Worm (Caenorhabditis elegans): Measurements from ENCODE around the gene gcn-1.
A peak's percentile ranks its signal among the peaks of the same experiment; 100 is the strongest.

The gcn-1 gene

DNA sequence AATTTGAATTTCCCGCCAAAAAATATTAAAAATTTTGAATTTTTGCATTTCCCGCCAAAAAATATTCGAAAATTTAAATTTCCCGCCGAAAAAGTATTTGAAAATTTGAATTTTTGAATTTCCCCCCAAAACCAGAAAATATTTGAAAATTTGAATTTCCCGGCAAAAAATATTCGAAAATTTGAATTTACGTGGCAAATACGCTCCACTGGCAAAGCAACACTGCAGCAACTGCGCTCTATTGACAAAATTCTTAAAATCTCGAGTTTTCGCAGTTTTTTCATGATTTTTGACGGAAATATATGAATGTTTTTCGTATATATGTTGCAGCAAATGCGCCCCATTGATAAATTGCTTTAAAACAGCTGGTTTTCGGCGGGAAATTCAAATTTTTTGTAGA lies 40.4 kb upstream of the gcn-1 start:
- TF ChIP-seq lin-38 (GFP tag; IDR thresholded peaks at IDR 0.05) (peak; percentile 93), unc-130 (GFP tag; optimal IDR thresholded peaks at IDR 0.05) (peak; percentile 15), ctbp-1 (GFP tag; IDR thresholded peaks at IDR 0.05) (no peak), snpc-4 (tag; optimal IDR thresholded peaks at IDR 0.05) (no peak), Y48G9A.11 (GFP tag; IDR thresholded peaks at IDR 0.05) (no peak), nhr-28 (tag; optimal IDR thresholded peaks at IDR 0.05) (no peak), gei-8 (GFP tag; optimal IDR thresholded peaks at IDR 0.05) (no peak), php-3 (GFP tag; IDR thresholded peaks at IDR 0.05) (no peak)

DNA sequence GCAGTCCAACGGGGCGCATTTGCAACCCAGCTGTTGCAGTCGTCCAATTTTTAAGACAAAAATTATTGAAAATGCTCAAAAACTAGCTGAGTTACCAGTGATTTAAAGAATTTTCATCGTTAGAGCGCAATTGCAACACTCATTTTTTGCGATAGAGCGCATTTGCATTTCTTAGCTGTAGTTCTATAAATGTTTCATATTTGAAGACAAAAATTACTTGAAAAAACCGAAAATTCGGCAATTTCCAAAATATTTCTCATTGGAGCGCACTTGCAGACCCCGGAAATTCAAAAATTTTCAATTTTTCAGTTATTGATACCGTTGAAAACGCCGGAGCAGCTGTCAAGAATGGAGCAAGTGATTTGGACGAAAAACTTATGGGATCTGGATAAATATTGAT lies 39.7 kb upstream of the gcn-1 start:
- TF ChIP-seq D1046.2 (GFP tag; IDR thresholded peaks at IDR 0.05) (peak; percentile 3; the same call in 1 of the 2 replicates), lin-38 (GFP tag; IDR thresholded peaks at IDR 0.05) (peak; percentile 72), F37D6.2 (tag; optimal IDR thresholded peaks at IDR 0.05) (no peak)

DNA sequence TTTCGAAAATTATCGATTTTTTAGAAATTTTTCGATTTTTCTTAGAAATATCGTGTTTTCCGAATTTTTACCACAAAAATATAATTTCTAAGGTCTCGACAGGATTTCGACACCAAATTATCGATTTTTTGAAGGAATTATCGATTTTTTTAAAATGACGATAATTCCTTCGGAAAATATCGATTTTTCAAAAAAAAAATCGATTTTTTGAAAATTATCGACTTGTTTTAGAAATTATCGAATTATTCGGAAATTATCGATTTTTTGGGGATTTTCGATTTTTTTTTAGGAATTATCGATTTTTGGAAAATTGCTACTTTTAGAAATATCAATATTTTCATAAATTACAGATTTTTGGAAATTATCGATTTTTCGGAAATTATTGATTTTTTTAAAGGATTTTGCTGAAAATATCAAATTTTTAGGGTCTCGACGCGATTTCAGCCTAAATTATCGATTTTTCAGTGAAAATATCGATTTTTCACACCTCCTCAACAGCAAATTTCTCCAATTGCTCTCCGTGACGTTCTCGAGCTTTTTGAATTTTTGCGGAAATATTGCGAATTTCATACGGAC lies 39.1 kb upstream of the gcn-1 start:
- TF ChIP-seq D1046.2 (GFP tag; IDR thresholded peaks at IDR 0.05) (no peak), daf-19 (GFP tag; conservative IDR thresholded peaks at IDR 0.05) (no peak), ceh-28 (tag; optimal IDR thresholded peaks at IDR 0.05) (peak; percentile 100), unc-130 (GFP tag; optimal IDR thresholded peaks at IDR 0.05) (no peak), pqm-1 (tag; optimal IDR thresholded peaks at IDR 0.05) (no peak)

DNA sequence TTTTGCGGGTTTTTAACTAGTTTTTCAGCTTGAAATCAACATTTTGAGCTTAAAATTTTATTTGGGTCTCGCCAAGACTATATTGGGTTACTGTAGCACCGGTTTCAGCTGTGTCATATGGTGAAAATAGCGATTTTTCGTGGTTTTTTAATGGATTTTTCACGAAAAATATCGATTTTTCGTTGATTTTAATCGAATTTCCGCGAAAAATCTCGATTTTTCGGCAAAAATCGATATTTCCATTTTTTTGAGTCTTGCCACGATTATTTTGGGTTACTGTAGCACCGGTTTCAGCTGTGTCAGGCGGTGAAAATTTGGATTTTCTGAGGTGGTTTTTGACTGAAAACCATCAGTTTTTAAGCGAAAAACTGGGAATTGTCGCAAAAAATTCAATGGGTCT lies 36.4 kb upstream of the gcn-1 start:
- TF ChIP-seq ceh-28 (tag; optimal IDR thresholded peaks at IDR 0.05) (peak; percentile 51), hlh-11 (tag; optimal IDR thresholded peaks at IDR 0.05) (no peak)

DNA sequence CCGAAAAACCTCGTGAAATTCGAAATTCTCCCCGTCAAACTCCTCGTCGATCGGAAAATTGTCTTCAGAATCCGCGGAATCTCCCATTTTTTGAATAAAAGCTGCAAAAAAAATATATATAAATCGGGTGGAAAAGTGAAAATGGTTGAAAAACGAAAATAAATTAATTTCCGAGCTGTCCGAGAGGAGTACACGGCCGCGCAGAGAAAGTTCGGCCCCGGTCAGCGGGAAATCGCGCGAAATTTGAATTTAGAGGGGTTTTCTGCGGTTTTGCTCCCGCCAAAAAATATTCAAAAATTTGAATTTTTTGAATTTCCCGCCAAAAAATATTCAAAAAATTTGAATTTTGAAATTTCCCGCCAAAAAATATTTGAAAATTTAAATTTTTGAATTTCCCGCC lies 34.9 kb upstream of the gcn-1 start, which contains the start of gene Y48G9A.11:
TSS of gene Y48G9A.11 (minus strand) at position 101 of the 400 bp plus-strand sequence.
- TF ChIP-seq pha-4 (GFP tag; IDR thresholded peaks at IDR 0.05) (no peak), pha-4 (tag; optimal IDR thresholded peaks at IDR 0.05) (no peak), madf-9 (GFP tag; conservative IDR thresholded peaks at IDR 0.05) (no peak), F49E8.2 (tag; optimal IDR thresholded peaks at IDR 0.05; ENCODE audit: borderline replicate concordance) (no peak), daf-16 (GFP tag; optimal IDR thresholded peaks at IDR 0.05) (no peak), daf-16 (tag; optimal IDR thresholded peaks at IDR 0.05) (no peak), fos-1 (tag; optimal IDR thresholded peaks at IDR 0.05) (no peak), lin-39 (tag; optimal IDR thresholded peaks at IDR 0.05) (no peak), daf-8 (GFP tag; IDR thresholded peaks at IDR 0.05) (no peak), dmd-8 (GFP tag; IDR thresholded peaks at IDR 0.05) (no peak), tag-97 (GFP tag; IDR thresholded peaks at IDR 0.05) (no peak), zfp-3 (GFP tag; conservative IDR thresholded peaks at IDR 0.05) (no peak)

DNA sequence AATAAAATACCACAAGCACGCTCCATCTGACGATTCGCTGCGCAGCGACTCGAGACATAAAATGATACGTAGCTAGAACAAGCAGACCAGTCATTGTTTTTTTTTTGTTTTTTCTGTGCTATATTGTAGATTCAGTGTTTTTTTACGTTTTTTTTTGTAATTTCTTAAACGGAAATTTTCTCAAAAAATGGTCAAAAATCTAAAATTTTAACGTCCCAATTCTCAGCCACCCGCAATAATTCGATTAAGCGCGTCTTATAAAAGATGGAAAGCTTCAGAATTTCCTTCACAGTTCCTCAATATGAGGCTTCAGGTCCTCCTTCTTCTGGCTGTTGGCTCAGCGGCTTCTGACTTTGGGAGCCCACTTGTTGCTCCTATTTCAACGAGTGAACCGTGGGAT lies 34.2 kb upstream of the gcn-1 start, which contains the start of gene Y48G9A.6:
TSS of gene Y48G9A.6 (plus strand) at position 301 of the 400 bp plus-strand sequence.
- no peak for TF ChIP-seq dve-1 (tag; optimal IDR thresholded peaks at IDR 0.05; ENCODE audit: insufficient read depth)
- TF ChIP-seq ama-1 (optimal IDR thresholded peaks at IDR 0.05), result no peak
- TF ChIP-seq egl-27 (tag; optimal IDR thresholded peaks at IDR 0.05), result no peak
- no peak for TF ChIP-seq skn-1 (tag; optimal IDR thresholded peaks at IDR 0.05)
- no peak for TF ChIP-seq lir-3 (tag; optimal IDR thresholded peaks at IDR 0.05)
